Fruit fly (Drosophila melanogaster) whole organism, prepupa: ENCODE data around the gene pum.
A peak's percentile ranks its signal among the peaks of the same experiment; 100 is the strongest.

Experiments
- CG16779 ChIP-seq: fragments of 200-800 bp; sonication (Bioruptor generic); optimal IDR thresholded peaks from 3 replicates; lab custom pipeline; 2017; ENCODE audit warnings: missing biosample characterization, mild to moderate bottlenecking, missing genetic modification characterization
- Hr39 ChIP-seq: fragments of 200-800 bp; sonication (Bioruptor generic); optimal IDR thresholded peaks from 2 replicates; lab custom pipeline; 2016; ENCODE audit warnings: missing biosample characterization, missing genetic modification characterization

DNA sequence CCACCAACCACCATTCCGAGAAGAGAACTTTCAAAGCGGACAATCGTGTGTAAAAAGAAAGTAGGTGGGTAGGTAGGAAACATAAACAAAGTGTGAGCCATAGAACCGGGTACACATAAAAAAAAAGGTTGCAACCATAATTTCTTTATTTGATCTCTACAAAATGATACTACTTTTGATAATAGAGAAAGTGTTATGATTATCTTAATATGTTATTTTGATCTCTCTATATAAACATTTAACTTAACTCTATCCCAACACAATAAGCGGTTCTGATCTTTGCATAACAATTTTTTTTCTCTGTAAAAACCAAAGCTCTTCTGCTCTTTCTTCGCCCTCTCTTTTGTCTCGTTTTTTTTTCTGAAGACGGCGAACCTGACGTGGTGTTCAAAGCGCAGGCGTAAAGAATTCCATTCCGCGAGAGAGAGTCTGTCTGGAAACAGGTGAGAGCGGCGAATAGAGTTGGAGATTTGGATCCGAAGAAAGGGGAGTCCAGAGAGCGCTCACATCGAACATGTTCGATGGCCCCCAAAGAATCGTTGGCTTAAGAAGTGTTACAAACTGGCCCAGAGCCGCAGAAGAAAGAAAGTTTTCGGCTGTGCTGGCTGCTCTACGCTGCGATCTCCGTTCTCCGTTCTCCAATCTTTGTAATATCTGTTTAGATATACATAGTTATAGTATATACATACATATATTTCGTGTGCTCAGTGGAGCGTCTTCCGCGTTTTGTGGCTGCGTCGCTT, 9.6 kb upstream of the pum start:
- TF ChIP-seq Hr39 = peak; percentile 82
- TF ChIP-seq CG16779 (tag; lab: Kevin White, UChicago) = peak; percentile 60
